Fruit fly (Drosophila melanogaster): ENCODE results near the gene CG17786.

DNA sequence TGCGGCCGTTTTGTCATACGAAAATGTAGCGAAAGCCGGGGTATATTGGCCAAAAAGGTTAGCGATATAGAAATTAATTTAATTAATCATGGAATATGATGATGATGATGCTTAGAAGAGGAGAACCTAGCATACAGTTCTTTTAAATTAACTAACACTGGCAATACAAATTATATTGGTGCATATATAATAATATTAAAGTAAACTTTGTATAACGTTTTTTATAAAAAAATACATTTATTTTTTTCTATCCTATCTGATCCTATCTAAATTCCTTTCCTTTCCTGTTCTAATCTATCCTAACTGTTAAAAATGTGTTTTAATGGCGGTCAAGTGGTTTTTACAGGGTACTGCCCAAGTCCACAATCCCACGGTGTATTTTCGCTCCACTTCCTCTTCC, 12.6 kb downstream of the CG17786 start:
- TF ChIP-seq Clk (GFP tag; optimal IDR thresholded peaks at IDR 0.05) (no peak), kay (GFP tag; ENCODE audit: borderline replicate concordance) (no peak), Hr96 (GFP tag; optimal IDR thresholded peaks at IDR 0.05) (no peak)
